Worm (Caenorhabditis elegans): ENCODE measurements around the gene acc-4.
A peak's percentile ranks its signal among the peaks of the same experiment; 100 is the strongest.

The acc-4 gene

ce11 chrIII:13464493-13465362, 19.2 kb downstream of the acc-4 start, which contains the start of gene kel-3:
Gene kel-3, plus strand, starts transcription at chrIII:13464820.
- TF ChIP-seq eor-1 (tag; optimal IDR thresholded peaks at IDR 0.05), result no peak
- peak; percentile 85 for TF ChIP-seq aly-2 (tag; optimal IDR thresholded peaks at IDR 0.05)
- TF ChIP-seq skn-1 (tag; optimal IDR thresholded peaks at IDR 0.05), result no peak
- TF ChIP-seq lin-39 (tag; optimal IDR thresholded peaks at IDR 0.05), result peak; percentile 47
- no peak for TF ChIP-seq daf-12 (tag; optimal IDR thresholded peaks at IDR 0.05)
- TF ChIP-seq elt-1 (tag; optimal IDR thresholded peaks at IDR 0.05), result no peak
- peak; percentile 70 for TF ChIP-seq nfya-1 (tag; optimal IDR thresholded peaks at IDR 0.05; ENCODE audit: insufficient read depth)
- peak; percentile 96 for TF ChIP-seq elt-2 (tag; optimal IDR thresholded peaks at IDR 0.05)
- TF ChIP-seq hmg-11 (tag; optimal IDR thresholded peaks at IDR 0.05), result peak; percentile 32
- peak; percentile 77 for TF ChIP-seq nhr-23 (tag; optimal IDR thresholded peaks at IDR 0.05)
- no peak for TF ChIP-seq nhr-28 (tag; optimal IDR thresholded peaks at IDR 0.05)
- peak; percentile 85 for TF ChIP-seq pha-4 (tag; optimal IDR thresholded peaks at IDR 0.05)
- no peak for TF ChIP-seq nhr-67 (tag; optimal IDR thresholded peaks at IDR 0.05)
- no peak for TF ChIP-seq ztf-4 (tag; optimal IDR thresholded peaks at IDR 0.05)
- peak; percentile 7 for TF ChIP-seq snpc-4 (tag; optimal IDR thresholded peaks at IDR 0.05)
- peak in 2 of 3 experiments; percentile 52 to 73 for TF ChIP-seq elt-3 (tag; optimal IDR thresholded peaks at IDR 0.05)
- peak; percentile 61 for TF ChIP-seq unc-62 (GFP tag; optimal IDR thresholded peaks at IDR 0.05)
- peak; percentile 75 for TF ChIP-seq lsy-12 (tag; optimal IDR thresholded peaks at IDR 0.05)
- TF ChIP-seq ceh-16 (tag; optimal IDR thresholded peaks at IDR 0.05), result no peak
- TF ChIP-seq ztf-11 (tag; optimal IDR thresholded peaks at IDR 0.05), result no peak
- TF ChIP-seq nhr-77 (tag; optimal IDR thresholded peaks at IDR 0.05), result peak; percentile 63
- TF ChIP-seq fkh-2 (tag; optimal IDR thresholded peaks at IDR 0.05), result no peak
- TF ChIP-seq nhr-11 (tag; optimal IDR thresholded peaks at IDR 0.05), result peak; percentile 54
- TF ChIP-seq fos-1 (tag; optimal IDR thresholded peaks at IDR 0.05), result peak; percentile 37
- TF ChIP-seq lin-15B (tag; optimal IDR thresholded peaks at IDR 0.05), result peak; percentile 34
- no peak for TF ChIP-seq fkh-10 (GFP tag; optimal IDR thresholded peaks at IDR 0.05)
- peak; percentile 85 for TF ChIP-seq jun-1 (tag; optimal IDR thresholded peaks at IDR 0.05)
- no peak for TF ChIP-seq nhr-12 (tag; optimal IDR thresholded peaks at IDR 0.05)
- TF ChIP-seq unc-39 (tag; optimal IDR thresholded peaks at IDR 0.05), result no peak
- peak; percentile 33 for TF ChIP-seq ceh-82 (tag; optimal IDR thresholded peaks at IDR 0.05)
- peak; percentile 96 for TF ChIP-seq pqm-1 (tag; optimal IDR thresholded peaks at IDR 0.05)
- peak; percentile 55 for TF ChIP-seq nhr-76 (tag; optimal IDR thresholded peaks at IDR 0.05)
- no peak for TF ChIP-seq sea-2 (GFP tag; optimal IDR thresholded peaks at IDR 0.05)
- peak; percentile 37 for TF ChIP-seq nhr-25 (tag; optimal IDR thresholded peaks at IDR 0.05)
- TF ChIP-seq ceh-9 (tag; optimal IDR thresholded peaks at IDR 0.05), result no peak
- TF ChIP-seq R02D3.7 (tag; optimal IDR thresholded peaks at IDR 0.05), result peak; percentile 26
- peak; percentile 80 for TF ChIP-seq nhr-43 (tag; optimal IDR thresholded peaks at IDR 0.05; ENCODE audit: poor library complexity, severe bottlenecking)
- TF ChIP-seq tbx-2 (tag; optimal IDR thresholded peaks at IDR 0.05), result peak; percentile 53
- no peak for TF ChIP-seq egl-5 (tag; optimal IDR thresholded peaks at IDR 0.05)
- TF ChIP-seq mml-1 (tag; optimal IDR thresholded peaks at IDR 0.05), result no peak
- no peak for TF ChIP-seq zag-1 (tag; optimal IDR thresholded peaks at IDR 0.05)
- no peak for TF ChIP-seq egl-27 (tag; optimal IDR thresholded peaks at IDR 0.05)
- peak; percentile 99 for TF ChIP-seq ama-1 (optimal IDR thresholded peaks at IDR 0.05)
- TF ChIP-seq mdl-1 (tag; optimal IDR thresholded peaks at IDR 0.05), result no peak
- TF ChIP-seq ZK546.5 (tag; optimal IDR thresholded peaks at IDR 0.05), result peak; percentile 50
- TF ChIP-seq nhr-237 (tag; optimal IDR thresholded peaks at IDR 0.05), result no peak
- TF ChIP-seq ceh-28 (tag; optimal IDR thresholded peaks at IDR 0.05), result peak; percentile 89

Measured in whole organism, L3 larva.